Fruit fly (Drosophila melanogaster) whole organism, wandering third instar larva: ENCODE measurements around the gene CG11837.

Experiments
- Abd-B ChIP-seq: fragments of >200 bp; optimal IDR thresholded peaks from 2 replicates; lab custom pipeline; 2017; ENCODE audit warnings: missing biosample characterization, missing genetic modification characterization
- CG32264 ChIP-seq: fragments of 200-800 bp; sonication (Bioruptor generic); optimal IDR thresholded peaks from 2 replicates; lab custom pipeline; 2016; ENCODE audit warnings: missing biosample characterization, missing genetic modification characterization
- CG9705 ChIP-seq: fragments of 200-800 bp; sonication (Bioruptor generic); optimal IDR thresholded peaks from 2 replicates; lab custom pipeline; 2018; ENCODE audit warnings: missing biosample characterization, mild to moderate bottlenecking, missing genetic modification characterization
- CrebA ChIP-seq: fragments of 200-800 bp; sonication (Bioruptor generic); optimal IDR thresholded peaks from 2 replicates; lab custom pipeline; 2016; ENCODE audit warnings: missing biosample characterization, mild to moderate bottlenecking, missing genetic modification characterization, borderline replicate concordance
- Dfd ChIP-seq: fragments of >200 bp; optimal IDR thresholded peaks from 2 replicates; lab custom pipeline; 2017; ENCODE audit warnings: missing biosample characterization, missing genetic modification characterization
- Dif ChIP-seq: fragments of 200-275, 200-300 bp; sonication (Bioruptor generic); optimal IDR thresholded peaks from 2 replicates; lab custom pipeline; 2018; ENCODE audit warnings: missing biosample characterization, missing genetic modification characterization; ENCODE audit not compliant: partially characterized antibody
- GATAd ChIP-seq: sonication (Bioruptor generic); optimal IDR thresholded peaks from 2 replicates; lab custom pipeline; 2016; ENCODE audit warnings: missing biosample characterization, missing genetic modification characterization
- HLH106 ChIP-seq: fragments of 200-800 bp; optimal IDR thresholded peaks from 3 replicates; lab custom pipeline; 2019; ENCODE audit warnings: missing biosample characterization, mild to moderate bottlenecking, missing genetic modification characterization, moderate library complexity
- Hnf4 ChIP-seq: fragments of 200-800 bp; sonication (Bioruptor generic); optimal IDR thresholded peaks from 2 replicates; lab custom pipeline; 2016; ENCODE audit warnings: missing biosample characterization, mild to moderate bottlenecking, missing genetic modification characterization
- Hr78 ChIP-seq: fragments of >200 bp; optimal IDR thresholded peaks from 2 replicates; lab custom pipeline; 2017; ENCODE audit warnings: missing biosample characterization, missing genetic modification characterization
- Hr83 ChIP-seq: fragments of 200-300 bp; sonication (Bioruptor generic); optimal IDR thresholded peaks from 2 replicates; lab custom pipeline; 2016; ENCODE audit warnings: missing biosample characterization, mild to moderate bottlenecking, missing genetic modification characterization, moderate library complexity; ENCODE audit not compliant: poor library complexity, severe bottlenecking
- Jra ChIP-seq: sonication (Bioruptor generic); optimal IDR thresholded peaks from 2 replicates; lab custom pipeline; 2016; ENCODE audit warnings: missing biosample characterization, missing genetic modification characterization
- Mio ChIP-seq: sonication (Bioruptor generic); optimal IDR thresholded peaks from 2 replicates; lab custom pipeline; 2016; ENCODE audit warnings: missing biosample characterization, missing genetic modification characterization
- Myc ChIP-seq: fragments of >200 bp; optimal IDR thresholded peaks from 2 replicates; lab custom pipeline; 2017
- N ChIP-seq: fragments of >200 bp; optimal IDR thresholded peaks from 2 replicates; lab custom pipeline; 2018; ENCODE audit warnings: missing biosample characterization, missing external identifiers, missing genetic modification characterization
- Rel ChIP-seq, 2 experiments: fragments of 200-800 bp; sonication (Bioruptor generic) in 1 of 2; optimal IDR thresholded peaks; 2 replicates in 1 of 2; 3 replicates in 1 of 2; lab custom pipeline; 2016 to 2019; ENCODE audit warnings: mild to moderate bottlenecking in 2 of 2, missing biosample characterization in 2 of 2, missing genetic modification characterization in 2 of 2, moderate library complexity in 1 of 2
- Sp1 ChIP-seq: fragments of 200-800 bp; sonication (Bioruptor generic); optimal IDR thresholded peaks from 3 replicates; lab custom pipeline; 2019; ENCODE audit warnings: missing biosample characterization, mild to moderate bottlenecking, missing genetic modification characterization, moderate library complexity
- Vsx2 ChIP-seq: fragments of 200-300, 225-300 bp; sonication (Bioruptor generic); optimal IDR thresholded peaks from 2 replicates; lab custom pipeline; 2018; ENCODE audit warnings: missing biosample characterization, missing genetic modification characterization; ENCODE audit not compliant: partially characterized antibody
- br ChIP-seq: fragments of 200-800 bp; sonication (Bioruptor generic); optimal IDR thresholded peaks from 2 replicates; lab custom pipeline; 2016; ENCODE audit warnings: missing biosample characterization, missing genetic modification characterization
- brk ChIP-seq: fragments of 200-800 bp; sonication (Bioruptor generic); optimal IDR thresholded peaks from 2 replicates; lab custom pipeline; 2016; ENCODE audit warnings: missing biosample characterization, mild to moderate bottlenecking, missing genetic modification characterization
- dl ChIP-seq, 2 experiments: fragments of 175-275, 200-275 bp in 1 of 2; fragments of 200-275 bp in 1 of 2; sonication (Bioruptor generic); optimal IDR thresholded peaks; lab custom pipeline; 2018; ENCODE audit warnings: mild to moderate bottlenecking in 2 of 2, missing biosample characterization in 2 of 2, missing genetic modification characterization in 2 of 2, moderate library complexity in 2 of 2; ENCODE audit not compliant: partially characterized antibody in 2 of 2, insufficient read depth in 1 of 2
- dsf ChIP-seq: sonication (Bioruptor generic); optimal IDR thresholded peaks from 2 replicates; lab custom pipeline; 2016; ENCODE audit warnings: missing biosample characterization, missing genetic modification characterization, borderline replicate concordance
- ey ChIP-seq: fragments of 200-800 bp; sonication (Bioruptor generic); optimal IDR thresholded peaks from 2 replicates; lab custom pipeline; 2016; ENCODE audit warnings: missing biosample characterization, missing genetic modification characterization
- foxo ChIP-seq, 2 experiments: fragments of 200-800 bp; sonication (Bioruptor generic); optimal IDR thresholded peaks; 2 replicates in 1 of 2; 3 replicates in 1 of 2; lab custom pipeline; 2016 to 2017; ENCODE audit warnings: missing biosample characterization in 2 of 2, missing genetic modification characterization in 2 of 2
- fru ChIP-seq: fragments of 200-800 bp; sonication (Bioruptor generic); optimal IDR thresholded peaks from 3 replicates; lab custom pipeline; 2016; ENCODE audit warnings: missing biosample characterization, mild to moderate bottlenecking, missing genetic modification characterization
- h ChIP-seq: fragments of 200-800 bp; sonication (Bioruptor generic); optimal IDR thresholded peaks from 3 replicates; lab custom pipeline; 2016; ENCODE audit warnings: missing biosample characterization, mild to moderate bottlenecking, missing genetic modification characterization
- jim ChIP-seq: fragments of 175-275, 200-325 bp; sonication (Bioruptor generic); optimal IDR thresholded peaks from 2 replicates; lab custom pipeline; 2016; ENCODE audit warnings: missing biosample characterization, mild to moderate bottlenecking, missing genetic modification characterization
- lola ChIP-seq: fragments of >200 bp; optimal IDR thresholded peaks from 2 replicates; lab custom pipeline; 2017; ENCODE audit warnings: missing biosample characterization, missing genetic modification characterization
- pan ChIP-seq: fragments of >200 bp; optimal IDR thresholded peaks from 2 replicates; lab custom pipeline; 2017
- psq ChIP-seq: fragments of 200-800 bp; sonication (Bioruptor generic); optimal IDR thresholded peaks from 3 replicates; lab custom pipeline; 2017; ENCODE audit warnings: missing biosample characterization, mild to moderate bottlenecking, missing genetic modification characterization, moderate library complexity
- rgr ChIP-seq: fragments of 200-800 bp; sonication (Bioruptor generic); optimal IDR thresholded peaks from 3 replicates; lab custom pipeline; 2016; ENCODE audit warnings: missing biosample characterization, mild to moderate bottlenecking, missing genetic modification characterization
- sage ChIP-seq: fragments of 200-800 bp; sonication (Bioruptor generic); optimal IDR thresholded peaks from 2 replicates; lab custom pipeline; 2016; ENCODE audit warnings: missing biosample characterization, mild to moderate bottlenecking, missing genetic modification characterization
- sv ChIP-seq: fragments of 200-800 bp; sonication (Bioruptor generic); optimal IDR thresholded peaks from 3 replicates; lab custom pipeline; 2016; ENCODE audit warnings: missing biosample characterization, missing genetic modification characterization
- usp ChIP-seq: fragments of >200 bp; optimal IDR thresholded peaks from 2 replicates; lab custom pipeline; 2017; ENCODE audit warnings: missing biosample characterization, missing genetic modification characterization
- woc ChIP-seq: sonication (Bioruptor generic); optimal IDR thresholded peaks from 2 replicates; lab custom pipeline; 2016; ENCODE audit warnings: missing biosample characterization, mild to moderate bottlenecking, missing genetic modification characterization

The CG11837 gene

DNA sequence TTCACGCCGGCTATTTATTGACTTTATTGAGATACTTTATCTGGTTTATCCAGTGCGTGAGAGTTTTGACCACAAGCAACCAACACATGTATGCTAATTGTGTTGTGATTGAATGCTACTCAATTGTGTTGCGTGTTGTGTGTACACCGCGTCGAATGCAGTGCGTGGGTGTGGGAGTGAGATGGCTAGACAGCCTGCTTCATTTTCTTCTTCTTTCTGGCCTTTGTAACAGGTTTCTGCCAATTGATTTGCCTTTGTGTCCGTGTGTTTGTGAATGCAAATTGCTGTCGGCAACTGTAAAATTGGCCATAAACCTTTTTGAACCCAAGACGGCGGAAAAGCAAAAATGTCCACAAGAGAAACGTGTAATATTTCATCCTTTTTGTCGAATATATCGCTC is 37.6 kb downstream of the CG11837 start:
- TF ChIP-seq CG9705 (GFP tag; lab: Kevin White, UChicago) (no peak), Hnf4 (no peak), GATAd (no peak), Vsx2 (GFP tag; lab: Kevin White, UChicago) (no peak), HLH106 (tag; lab: Kevin White, UChicago) (no peak), jim (GFP tag; lab: Kevin White, UChicago) (no peak), dsf (no peak), foxo (GFP tag; optimal IDR thresholded peaks at IDR 0.05; lab: Kevin White, UChicago) (no peak), Hr78 (GFP tag; lab: Kevin White, UChicago) (no peak), br (GFP tag; lab: Kevin White, UChicago) (no peak), Rel (GFP tag; optimal IDR thresholded peaks at IDR 0.05; lab: Kevin White, UChicago) (no peak), Rel (tag; optimal IDR thresholded peaks at IDR 0.05; lab: Kevin White, UChicago) (no peak), Abd-B (GFP tag; lab: Kevin White, UChicago) (no peak), ey (GFP tag; lab: Kevin White, UChicago) (no peak), brk (no peak), psq (no peak), Jra (no peak), sage (GFP tag; lab: Kevin White, UChicago) (no peak), Dif (GFP tag; lab: Kevin White, UChicago) (no peak), lola (GFP tag; lab: Kevin White, UChicago) (no peak), fru (GFP tag; lab: Kevin White, UChicago) (no peak)

DNA sequence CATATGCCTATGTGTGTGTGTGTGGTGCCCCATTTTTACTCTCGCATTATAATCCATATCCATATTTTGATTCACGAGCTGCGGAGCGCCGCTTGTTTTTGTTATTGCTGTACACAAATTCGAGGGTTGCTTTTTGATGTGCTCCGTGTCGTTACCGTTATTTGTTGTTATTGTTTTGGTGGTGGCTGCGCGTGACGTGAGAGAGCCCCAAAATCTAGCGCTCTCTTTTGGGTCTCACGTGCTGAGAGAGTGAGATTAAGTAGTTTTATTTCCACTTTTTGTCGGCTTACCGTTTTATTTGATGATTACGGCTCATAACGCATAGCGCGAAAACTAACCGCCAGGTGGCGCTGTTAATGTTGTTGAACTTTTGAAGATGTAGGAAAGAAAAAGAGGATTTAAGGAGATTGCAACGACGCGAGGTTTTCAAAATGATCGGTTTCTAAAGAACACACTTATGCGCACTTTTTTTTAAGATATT is 38.0 kb downstream of the CG11837 start:
- TF ChIP-seq Vsx2 (GFP tag; lab: Kevin White, UChicago) = no peak
- no peak for TF ChIP-seq Myc (lab: Kevin White, UChicago)
- no peak for TF ChIP-seq CG32264 (GFP tag; lab: Kevin White, UChicago)
- no peak for TF ChIP-seq br (GFP tag; lab: Kevin White, UChicago)
- no peak for TF ChIP-seq woc (GFP tag; lab: Kevin White, UChicago)
- no peak for TF ChIP-seq Hr83 (GFP tag; lab: Kevin White, UChicago)
- no peak for TF ChIP-seq psq
- no peak for TF ChIP-seq Rel (GFP tag; optimal IDR thresholded peaks at IDR 0.05; lab: Kevin White, UChicago)
- no peak for TF ChIP-seq Rel (tag; optimal IDR thresholded peaks at IDR 0.05; lab: Kevin White, UChicago)
- no peak for TF ChIP-seq sage (GFP tag; lab: Kevin White, UChicago)
- no peak for TF ChIP-seq usp (GFP tag; lab: Kevin White, UChicago)
- TF ChIP-seq HLH106 (tag; lab: Kevin White, UChicago) = no peak
- TF ChIP-seq, all 38 proteins: peak for 0

DNA sequence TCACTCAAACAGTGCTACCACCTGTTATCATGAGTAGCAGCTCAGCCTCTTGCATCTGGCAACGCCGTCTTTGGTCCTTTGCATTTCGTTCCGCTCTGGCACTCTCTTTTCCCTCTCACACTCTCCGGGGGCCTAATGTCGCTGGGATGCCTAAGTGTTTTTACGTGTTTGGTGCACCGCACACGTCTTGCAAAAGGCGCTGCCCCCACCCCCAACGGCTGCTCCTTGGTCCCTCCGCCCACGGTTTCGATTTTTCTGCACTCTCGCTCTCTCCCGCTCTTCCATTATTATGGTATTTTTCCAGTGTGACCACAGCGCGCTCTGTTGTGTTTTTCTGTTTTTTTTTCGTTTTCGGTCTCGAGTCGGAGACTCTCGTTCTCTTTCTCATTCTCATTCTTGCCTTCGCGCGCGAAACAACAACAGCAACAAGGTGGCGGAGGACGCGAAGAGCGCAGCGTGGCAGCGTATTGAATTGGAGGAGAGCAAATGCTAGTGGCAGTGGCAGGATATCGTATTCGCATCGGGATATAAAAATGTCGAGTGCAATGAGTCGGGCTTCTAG is 38.7 kb downstream of the CG11837 start:
- no peak for TF ChIP-seq Vsx2 (GFP tag; lab: Kevin White, UChicago)
- TF ChIP-seq Jra = no peak
- TF ChIP-seq woc (GFP tag; lab: Kevin White, UChicago) = no peak
- no peak for TF ChIP-seq dsf
- no peak for TF ChIP-seq HLH106 (tag; lab: Kevin White, UChicago)
- no peak for TF ChIP-seq Myc (lab: Kevin White, UChicago)
- no peak for TF ChIP-seq CrebA (GFP tag; lab: Kevin White, UChicago)
- no peak for TF ChIP-seq CG9705 (GFP tag; lab: Kevin White, UChicago)
- TF ChIP-seq psq = peak; percentile 82
- no peak for TF ChIP-seq usp (GFP tag; lab: Kevin White, UChicago)
- no peak for TF ChIP-seq Dif (GFP tag; lab: Kevin White, UChicago)
- no peak for TF ChIP-seq fru (GFP tag; lab: Kevin White, UChicago)
- no peak for TF ChIP-seq N (GFP tag; lab: Kevin White, UChicago)
- no peak for TF ChIP-seq Dfd
- no peak for TF ChIP-seq rgr (GFP tag; lab: Kevin White, UChicago)
- no peak for TF ChIP-seq pan (lab: Kevin White, UChicago)
- no peak for TF ChIP-seq Abd-B (GFP tag; lab: Kevin White, UChicago)
- TF ChIP-seq lola (GFP tag; lab: Kevin White, UChicago) = no peak
- TF ChIP-seq Mio = no peak
- TF ChIP-seq dl (GFP tag; optimal IDR thresholded peaks at IDR 0.05; lab: Kevin White, UChicago; ENCODE audit: insufficient read depth in 1 of 2, partially characterized antibody in 2 of 2) = no peak
- no peak for TF ChIP-seq Hr83 (GFP tag; lab: Kevin White, UChicago)
- TF ChIP-seq CG32264 (GFP tag; lab: Kevin White, UChicago) = no peak
- no peak for TF ChIP-seq jim (GFP tag; lab: Kevin White, UChicago)
- TF ChIP-seq sv = no peak
- TF ChIP-seq Sp1 = no peak
- TF ChIP-seq Hr78 (GFP tag; lab: Kevin White, UChicago) = no peak
- TF ChIP-seq br (GFP tag; lab: Kevin White, UChicago) = peak; percentile 12
- TF ChIP-seq GATAd = peak; percentile 26
- TF ChIP-seq ey (GFP tag; lab: Kevin White, UChicago) = no peak
- TF ChIP-seq h (GFP tag; lab: Kevin White, UChicago) = peak; percentile 1
- TF ChIP-seq foxo (GFP tag; optimal IDR thresholded peaks at IDR 0.05; lab: Kevin White, UChicago) = no peak
